Worm (Caenorhabditis elegans): ENCODE results near the gene F27C8.3.

- no peak for TF ChIP-seq daf-12 (tag; optimal IDR thresholded peaks at IDR 0.05)
- TF ChIP-seq egl-27 (tag; optimal IDR thresholded peaks at IDR 0.05): no peak
Observed at ce11 chrIV:9563529-9564376, 31.9 kb downstream of the F27C8.3 start.

Measured in whole organism, L3 larva.